Worm (Caenorhabditis elegans) whole organism, L3 larva: ENCODE results near the gene C27H6.8.

Source experiments
- fos-1 ChIP-seq: fragments of 150-350 bp; optimal IDR thresholded peaks from 2 replicates; lab custom pipeline; 2014; ENCODE audit warnings: missing biosample characterization, missing genetic modification characterization
- jun-1 ChIP-seq: fragments of 150-350 bp; optimal IDR thresholded peaks from 2 replicates; lab custom pipeline; 2014; ENCODE audit warnings: missing biosample characterization, missing genetic modification reagents, missing genetic modification characterization
- nhr-28 ChIP-seq: fragments of 150-350 bp; optimal IDR thresholded peaks from 2 replicates; lab custom pipeline; 2014; ENCODE audit warnings: missing biosample characterization, missing genetic modification characterization
- snpc-4 ChIP-seq: fragments of 150-350 bp; optimal IDR thresholded peaks from 2 replicates; lab custom pipeline; 2014; ENCODE audit warnings: missing biosample characterization, missing genetic modification characterization
- unc-62 ChIP-seq: fragments of 150-350 bp; sonication (generic microtip); optimal IDR thresholded peaks from 4 replicates; lab custom pipeline; 2014; ENCODE audit warnings: missing biosample characterization, missing genetic modification reagents, missing genetic modification characterization
- ztf-4 ChIP-seq: fragments of 150-350 bp; optimal IDR thresholded peaks from 2 replicates; lab custom pipeline; 2014; ENCODE audit warnings: missing biosample characterization, missing genetic modification characterization

DNA sequence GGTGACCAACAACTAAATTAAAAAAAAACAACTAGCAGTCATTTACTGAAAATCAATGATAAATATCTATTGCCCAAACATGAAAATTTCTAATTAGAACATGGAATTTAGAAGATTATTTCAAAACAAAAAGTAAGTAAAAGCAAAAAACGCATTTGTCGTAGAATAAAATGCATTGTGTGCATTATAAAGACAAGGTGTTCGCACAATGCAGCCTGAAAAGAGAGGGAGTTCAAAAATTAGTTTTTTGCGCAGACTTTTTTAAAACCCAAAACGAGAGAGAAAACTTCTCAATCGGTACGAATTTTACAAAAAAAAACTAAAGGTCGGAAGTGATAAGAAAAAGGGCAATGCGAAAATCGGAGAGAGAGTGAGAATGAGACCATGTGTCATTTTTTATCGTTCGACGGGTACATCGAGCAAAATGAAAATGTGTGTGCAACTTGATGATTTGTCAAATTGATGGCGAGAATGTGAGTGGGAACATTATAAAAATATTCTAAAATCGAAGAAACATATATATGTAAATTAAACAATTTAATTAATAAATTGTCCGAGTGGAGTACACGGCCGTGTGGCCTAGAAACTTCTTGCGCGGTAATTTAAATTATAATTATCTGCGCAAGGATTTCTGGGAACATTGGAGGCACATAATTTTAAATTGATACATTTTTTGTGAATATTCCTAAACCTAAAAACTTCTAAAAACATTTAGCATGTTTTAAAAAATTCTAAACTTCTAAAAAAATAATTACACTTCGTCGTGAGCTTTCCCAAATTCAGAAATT is 44.0 kb upstream of the C27H6.8 start:
- TF ChIP-seq ztf-4 (tag; lab: Kevin White, UChicago): no peak
- TF ChIP-seq nhr-28 (tag; lab: Kevin White, UChicago): no peak
- no peak for TF ChIP-seq jun-1
- no peak for TF ChIP-seq unc-62 (GFP tag; lab: Kevin White, UChicago)
- TF ChIP-seq fos-1: no peak
- no peak for TF ChIP-seq snpc-4 (tag; lab: Kevin White, UChicago)
